Worm (Caenorhabditis elegans): Measurements from ENCODE around the gene sdz-21.

ce11 chrIII:5665710-5666109 lies 8.9 kb upstream of the sdz-21 start:
- TF ChIP-seq lin-1 (GFP tag; IDR thresholded peaks at IDR 0.05) (no peak), fkh-10 (GFP tag; optimal IDR thresholded peaks at IDR 0.05) (no peak), lin-39 (tag; optimal IDR thresholded peaks at IDR 0.05) (no peak), ces-1 (GFP tag; optimal IDR thresholded peaks at IDR 0.05) (no peak), mep-1 (tag; optimal IDR thresholded peaks at IDR 0.05) (no peak), nhr-237 (tag; optimal IDR thresholded peaks at IDR 0.05) (no peak), nhr-11 (tag; optimal IDR thresholded peaks at IDR 0.05) (no peak), skn-1 (tag; optimal IDR thresholded peaks at IDR 0.05) (no peak), zip-11 (GFP tag; IDR thresholded peaks at IDR 0.05) (no peak), nhr-77 (tag; optimal IDR thresholded peaks at IDR 0.05) (no peak)

Data from whole organism, L4 larva.